Fruit fly (Drosophila melanogaster) whole organism, embryonic: Measurements from ENCODE around the gene ps.

Source experiments
- ATbp ChIP-seq: fragments of 200-800 bp; sonication (Bioruptor generic); optimal IDR thresholded peaks from 2 replicates; lab custom pipeline; 2017; ENCODE audit warnings: missing biosample characterization, mild to moderate bottlenecking, missing genetic modification characterization, missing genetic modification reagents
- CG10654 ChIP-seq: fragments of 200-800 bp; sonication (Bioruptor generic); optimal IDR thresholded peaks from 2 replicates; lab custom pipeline; 2016; ENCODE audit warnings: missing biosample characterization, missing genetic modification characterization
- CG11723 ChIP-seq: fragments of 200-800 bp; sonication (Bioruptor generic); optimal IDR thresholded peaks from 2 replicates; lab custom pipeline; 2017; ENCODE audit warnings: missing biosample characterization, mild to moderate bottlenecking, missing genetic modification characterization
- CG12299 ChIP-seq: fragments of 200-800 bp; sonication (Bioruptor generic); optimal IDR thresholded peaks from 2 replicates; lab custom pipeline; 2018; ENCODE audit warnings: missing biosample characterization, mild to moderate bottlenecking, missing genetic modification characterization
- CG12769 ChIP-seq: fragments of 200-800 bp; sonication (Bioruptor generic); optimal IDR thresholded peaks from 2 replicates; lab custom pipeline; 2019; ENCODE audit warnings: missing biosample characterization, mild to moderate bottlenecking, missing genetic modification characterization, moderate library complexity
- CG13123 ChIP-seq: fragments of 200-800 bp; sonication (Bioruptor generic); optimal IDR thresholded peaks from 2 replicates; lab custom pipeline; 2016; ENCODE audit warnings: missing biosample characterization, missing genetic modification characterization
- CG13624 ChIP-seq: fragments of 200-800 bp; sonication (Bioruptor generic); optimal IDR thresholded peaks from 2 replicates; lab custom pipeline; 2016; ENCODE audit warnings: missing biosample characterization, missing genetic modification characterization
- CG14667 ChIP-seq: fragments of 200-800 bp; sonication (Bioruptor generic); IDR thresholded peaks from 2 replicates; pipeline ENCODE4 v1.3.6; 2022; ENCODE audit warnings: missing biosample characterization, missing genetic modification characterization
- CG15601 ChIP-seq: fragments of 200-800 bp; sonication (Bioruptor generic); optimal IDR thresholded peaks from 3 replicates; lab custom pipeline; 2019; ENCODE audit warnings: missing biosample characterization, mild to moderate bottlenecking, missing genetic modification characterization, moderate library complexity
- CG2120 ChIP-seq: fragments of 200-800 bp; sonication (Bioruptor generic); optimal IDR thresholded peaks from 3 replicates; lab custom pipeline; 2016; ENCODE audit warnings: missing biosample characterization, missing genetic modification characterization
- CG2875 ChIP-seq: fragments of 200-800 bp; sonication (Bioruptor generic); optimal IDR thresholded peaks from 2 replicates; lab custom pipeline; 2017; ENCODE audit warnings: missing biosample characterization, mild to moderate bottlenecking, missing genetic modification characterization, missing genetic modification reagents
- CG33557 ChIP-seq: fragments of 200-800 bp; sonication (Bioruptor generic); optimal IDR thresholded peaks from 2 replicates; lab custom pipeline; 2019; ENCODE audit warnings: missing biosample characterization, mild to moderate bottlenecking, missing genetic modification characterization, moderate library complexity
- CG3726 ChIP-seq: fragments of 200-800 bp; sonication (Bioruptor generic); IDR thresholded peaks from 3 replicates; pipeline ENCODE4, ENCODE4 v1.3.6; 2022; ENCODE audit warnings: missing biosample characterization, missing genetic modification characterization
- CG4617 ChIP-seq: fragments of 200-800 bp; sonication (Bioruptor generic); optimal IDR thresholded peaks from 3 replicates; lab custom pipeline; 2016; ENCODE audit warnings: missing biosample characterization, missing genetic modification characterization, borderline replicate concordance
- CG5953 ChIP-seq: fragments of 200-800 bp; sonication (Bioruptor generic); IDR thresholded peaks from 2 replicates; pipeline ENCODE4 v1.3.6; 2022; ENCODE audit warnings: missing biosample characterization, missing genetic modification characterization
- CG8765 ChIP-seq: fragments of 200-800 bp; sonication (Bioruptor generic); IDR thresholded peaks from 2 replicates; pipeline ENCODE4 v1.3.6; 2022; ENCODE audit warnings: missing biosample characterization, missing genetic modification characterization
- CrebB ChIP-seq: fragments of 200-800 bp; sonication (Bioruptor generic); optimal IDR thresholded peaks from 3 replicates; lab custom pipeline; 2018; ENCODE audit warnings: missing biosample characterization, mild to moderate bottlenecking, missing genetic modification characterization
- Doc2 ChIP-seq: fragments of 200-800 bp; sonication (Bioruptor generic); IDR thresholded peaks from 2 replicates; pipeline ENCODE4 v1.3.6; 2022; ENCODE audit warnings: missing biosample characterization, missing genetic modification characterization
- GATAe ChIP-seq: fragments of 200-800 bp; sonication (Bioruptor generic); conservative IDR thresholded peaks from 2 replicates; pipeline ENCODE4 v1.3.6; 2022; ENCODE audit warnings: missing biosample characterization, missing genetic modification characterization
- HmgD ChIP-seq: fragments of 200-800 bp; sonication (Bioruptor generic); optimal IDR thresholded peaks from 3 replicates; lab custom pipeline; 2016; ENCODE audit warnings: missing biosample characterization, missing genetic modification characterization
- Hmr ChIP-seq: fragments of 200-800 bp; sonication (Bioruptor generic); optimal IDR thresholded peaks from 3 replicates; lab custom pipeline; 2017; ENCODE audit warnings: mild to moderate bottlenecking, missing biosample characterization, missing genetic modification reagents, missing genetic modification characterization
- Hmx ChIP-seq: fragments of 200-800 bp; sonication (Bioruptor generic); optimal IDR thresholded peaks from 2 replicates; lab custom pipeline; 2016; ENCODE audit warnings: missing biosample characterization, missing genetic modification characterization
- Opbp ChIP-seq: fragments of 200-800 bp; sonication (Bioruptor generic); IDR thresholded peaks from 3 replicates; pipeline ENCODE4 v1.3.6; 2022; ENCODE audit warnings: missing biosample characterization, missing genetic modification characterization; ENCODE audit not compliant: partially characterized antibody
- Rfx ChIP-seq: fragments of 200-800 bp; sonication (Bioruptor generic); IDR thresholded peaks from 2 replicates; pipeline ENCODE4 v1.3.6; 2022; ENCODE audit warnings: missing biosample characterization, missing genetic modification characterization
- Usf ChIP-seq: fragments of 200-800 bp; sonication (Bioruptor generic); optimal IDR thresholded peaks from 2 replicates; lab custom pipeline; 2017; ENCODE audit warnings: missing genotype, missing biosample characterization, missing genetic modification characterization
- abd-A ChIP-seq: fragments of 200-800 bp; sonication (Bioruptor generic); optimal IDR thresholded peaks from 3 replicates; lab custom pipeline; 2019; ENCODE audit warnings: missing biosample characterization, mild to moderate bottlenecking, missing genetic modification characterization, moderate library complexity
- ase ChIP-seq: fragments of 200-800 bp; sonication (Bioruptor generic); IDR thresholded peaks from 3 replicates; pipeline ENCODE4 v1.3.6; 2022; ENCODE audit warnings: missing biosample characterization, missing genetic modification characterization
- bcd ChIP-seq: fragments of 200-800 bp; sonication (Bioruptor generic); optimal IDR thresholded peaks from 2 replicates; lab custom pipeline; 2017; ENCODE audit warnings: missing biosample characterization, mild to moderate bottlenecking, missing genetic modification characterization
- bsh ChIP-seq, 2 experiments: fragments of 200-800 bp; sonication (Bioruptor generic); optimal IDR thresholded peaks; 2 replicates each; lab custom pipeline; 2017 to 2018; ENCODE audit warnings: mild to moderate bottlenecking in 2 of 2, missing biosample characterization in 2 of 2, missing genetic modification characterization in 2 of 2, moderate library complexity in 1 of 2
- chinmo ChIP-seq: fragments of 200-800 bp; sonication (Bioruptor generic); IDR thresholded peaks from 4 replicates; pipeline ENCODE4 v1.3.6; 2022; ENCODE audit warnings: missing biosample characterization, missing genetic modification characterization; ENCODE audit not compliant: partially characterized antibody
- crp ChIP-seq, 2 experiments: fragments of 200-800 bp; sonication (Bioruptor generic); optimal IDR thresholded peaks; 2 replicates in 1 of 2; 3 replicates in 1 of 2; lab custom pipeline; 2017; ENCODE audit warnings: missing biosample characterization in 2 of 2, missing genetic modification characterization in 2 of 2, mild to moderate bottlenecking in 1 of 2, moderate library complexity in 1 of 2
- dm ChIP-seq: fragments of 200-800 bp; sonication (Bioruptor generic); optimal IDR thresholded peaks from 3 replicates; lab custom pipeline; 2016; ENCODE audit warnings: missing biosample characterization, missing genetic modification characterization
- ewg ChIP-seq: fragments of 200-800 bp; sonication (Bioruptor generic); optimal IDR thresholded peaks from 3 replicates; lab custom pipeline; 2017; ENCODE audit warnings: mild to moderate bottlenecking, missing biosample characterization, missing genetic modification reagents, missing genetic modification characterization
- fru ChIP-seq: fragments of >200 bp; optimal IDR thresholded peaks from 2 replicates; lab custom pipeline; 2017
- fu2 ChIP-seq: fragments of 200-800 bp; sonication (Bioruptor generic); optimal IDR thresholded peaks from 2 replicates; lab custom pipeline; 2016; ENCODE audit warnings: missing biosample characterization, missing genetic modification characterization
- hbn ChIP-seq: fragments of 200-800 bp; sonication (Bioruptor generic); IDR thresholded peaks from 2 replicates; pipeline ENCODE4 v1.3.6; 2022; ENCODE audit warnings: missing biosample characterization, missing genetic modification characterization; ENCODE audit not compliant: partially characterized antibody
- ind ChIP-seq: fragments of 200-800 bp; sonication (Bioruptor generic); optimal IDR thresholded peaks from 3 replicates; lab custom pipeline; 2016; ENCODE audit warnings: missing biosample characterization, missing genetic modification characterization
- jumu ChIP-seq: fragments of 200-800 bp; sonication (Bioruptor generic); optimal IDR thresholded peaks from 3 replicates; lab custom pipeline; 2016; ENCODE audit warnings: missing biosample characterization, missing genetic modification characterization
- nerfin-1 ChIP-seq: fragments of 200-800 bp; sonication (Bioruptor generic); optimal IDR thresholded peaks from 3 replicates; lab custom pipeline; 2019; ENCODE audit warnings: missing biosample characterization, mild to moderate bottlenecking, missing genetic modification characterization, moderate library complexity
- odd ChIP-seq: fragments of 200-800 bp; sonication (Bioruptor generic); optimal IDR thresholded peaks from 2 replicates; lab custom pipeline; 2017; ENCODE audit warnings: missing biosample characterization, mild to moderate bottlenecking, missing genetic modification characterization
- ro ChIP-seq: fragments of 200-800 bp; sonication (Bioruptor generic); IDR thresholded peaks from 2 replicates; pipeline ENCODE4 v1.3.6; 2022; ENCODE audit warnings: missing biosample characterization, missing genetic modification characterization
- run ChIP-seq: fragments of 200-800 bp; sonication (Bioruptor generic); optimal IDR thresholded peaks from 3 replicates; lab custom pipeline; 2018; ENCODE audit warnings: missing biosample characterization, mild to moderate bottlenecking, missing genetic modification characterization
- schlank ChIP-seq: fragments of 200-800 bp; sonication (Bioruptor generic); optimal IDR thresholded peaks from 2 replicates; lab custom pipeline; 2018; ENCODE audit warnings: missing biosample characterization, mild to moderate bottlenecking, missing genetic modification characterization
- slp2 ChIP-seq: fragments of 200-800 bp; sonication (Bioruptor generic); optimal IDR thresholded peaks from 2 replicates; lab custom pipeline; 2016; ENCODE audit warnings: missing biosample characterization, missing genetic modification characterization
- tgo ChIP-seq: fragments of 200-800 bp; sonication (Bioruptor generic); IDR thresholded peaks from 3 replicates; pipeline ENCODE4 v1.3.6; 2022; ENCODE audit warnings: missing biosample characterization, missing genetic modification characterization
- toy ChIP-seq: fragments of 200-800 bp; sonication (Bioruptor generic); IDR thresholded peaks from 2 replicates; pipeline ENCODE4 v1.3.6; 2022; ENCODE audit warnings: missing biosample characterization, missing genetic modification characterization
- unpg ChIP-seq: fragments of 200-800 bp; sonication (Bioruptor generic); optimal IDR thresholded peaks from 3 replicates; lab custom pipeline; 2018; ENCODE audit warnings: missing biosample characterization, mild to moderate bottlenecking, missing genetic modification characterization, moderate library complexity
- z ChIP-seq: fragments of 200-800 bp; sonication (Bioruptor generic); IDR thresholded peaks from 3 replicates; pipeline ENCODE4 v1.3.6; 2022; ENCODE audit warnings: missing biosample characterization, missing genetic modification characterization

The ps gene

DNA sequence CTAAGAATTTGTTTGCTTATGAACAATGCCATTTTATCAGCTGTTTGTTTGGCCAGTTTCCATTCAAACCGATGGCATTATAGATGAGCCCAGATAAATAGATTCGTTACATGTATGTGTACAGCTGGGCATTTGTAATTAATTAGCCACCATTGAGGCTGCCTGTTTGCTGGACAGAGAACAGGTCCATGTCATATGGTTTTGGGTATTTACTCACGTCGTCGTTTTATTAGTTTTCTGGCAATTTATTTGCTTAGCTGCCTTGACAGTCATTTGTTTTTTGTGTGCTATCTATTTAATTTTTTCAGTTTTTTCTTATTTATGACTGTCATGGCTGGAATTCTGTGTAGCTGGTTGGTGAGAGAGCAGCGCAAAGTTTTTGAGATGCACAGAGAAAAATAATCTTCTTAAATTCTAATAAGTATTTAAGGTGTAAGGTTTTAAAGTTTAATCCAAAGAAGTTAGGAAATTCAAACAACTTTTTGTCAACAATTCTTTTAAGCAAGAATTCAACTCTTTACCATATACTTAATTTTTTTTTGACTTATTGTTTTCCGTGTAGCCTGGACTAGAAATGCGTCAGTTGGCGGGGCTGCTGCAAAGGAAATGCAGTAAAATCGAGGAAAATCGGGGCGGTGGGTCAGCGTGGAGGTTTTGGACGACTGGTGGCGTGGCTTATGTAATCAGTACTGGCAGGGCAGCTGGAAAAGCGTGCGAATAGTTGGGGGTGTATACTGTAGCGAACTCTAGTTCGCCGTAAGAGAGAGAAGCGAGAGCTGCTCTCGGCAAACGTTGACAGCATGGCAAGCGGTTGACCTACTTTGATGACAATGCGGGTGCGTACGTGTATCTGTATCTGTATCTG is 17.0 kb downstream of the ps start (continued):
- TF ChIP-seq CG11723 (GFP tag; lab: Kevin White, UChicago) (peak; percentile 75), CG2875 (GFP tag; lab: Kevin White, UChicago) (peak; percentile 56), Opbp (GFP tag; lab: Robert Waterston, UW) (no peak), bcd (GFP tag; lab: Kevin White, UChicago) (peak; percentile 71), CG33557 (peak; percentile 41), jumu (GFP tag; lab: Kevin White, UChicago) (peak; percentile 78), CrebB (peak; percentile 69), crp (GFP tag; optimal IDR thresholded peaks at IDR 0.05; lab: Kevin White, UChicago) (peak in 1 of 2 experiments; percentile 33), CG14667 (GFP tag; lab: Robert Waterston, UW) (peak; percentile 80), Rfx (peak; percentile 89), CG15601 (tag; lab: Kevin White, UChicago) (peak; percentile 69), abd-A (tag; lab: Kevin White, UChicago) (peak; percentile 40), ewg (GFP tag; lab: Kevin White, UChicago) (peak; percentile 75), CG12769 (tag; lab: Kevin White, UChicago) (peak; percentile 56), CG2120 (GFP tag; lab: Kevin White, UChicago) (peak; percentile 92), fru (lab: Kevin White, UChicago) (no peak), Doc2 (GFP tag; lab: Robert Waterston, UW) (no peak), run (tag; lab: Kevin White, UChicago) (peak; percentile 83), bsh (GFP tag; optimal IDR thresholded peaks at IDR 0.05; lab: Kevin White, UChicago) (peak in 1 of 2 experiments; percentile 89), Hmx (peak; percentile 63), ase (GFP tag; lab: Robert Waterston, UW) (peak; percentile 89), nerfin-1 (tag; lab: Kevin White, UChicago) (peak; percentile 76), CG8765 (GFP tag; lab: Robert Waterston, UW) (no peak), dm (GFP tag; lab: Kevin White, UChicago) (peak; percentile 73), CG5953 (GFP tag; lab: Robert Waterston, UW) (peak; percentile 68), ATbp (GFP tag; lab: Kevin White, UChicago) (peak; percentile 86), odd (GFP tag; lab: Kevin White, UChicago) (peak; percentile 83), CG13624 (GFP tag; lab: Kevin White, UChicago) (peak; percentile 84), CG13123 (GFP tag; lab: Kevin White, UChicago) (peak; percentile 53), unpg (GFP tag; lab: Kevin White, UChicago) (peak; percentile 91), chinmo (peak; percentile 24; the same call in 2 of the 4 replicates), slp2 (GFP tag; lab: Kevin White, UChicago) (peak; percentile 72), ind (peak; percentile 85), schlank (tag; lab: Kevin White, UChicago) (peak; percentile 9), fu2 (peak; percentile 74), CG4617 (GFP tag; lab: Kevin White, UChicago) (peak; percentile 48), CG3726 (GFP tag; lab: Robert Waterston, UW) (0 out of 3 replicates have a peak, but pooled peaks have one; percentile 71), toy (GFP tag; lab: Robert Waterston, UW) (0 out of 2 replicates have a peak, but pooled peaks have one; percentile 62), CG12299 (tag; lab: Kevin White, UChicago) (peak; percentile 82), hbn (GFP tag; lab: Robert Waterston, UW) (no peak), ro (GFP tag; lab: Robert Waterston, UW) (0 out of 2 replicates have a peak, but pooled peaks have one; percentile 26), GATAe (peak; percentile 71), HmgD (peak; percentile 45), tgo (GFP tag; lab: Robert Waterston, UW) (peak; percentile 90), CG10654 (GFP tag; lab: Kevin White, UChicago) (peak; percentile 77), Usf (peak; percentile 49), z (no peak), Hmr (peak; percentile 91)
